Fruit fly (Drosophila melanogaster): ENCODE data around the gene CG6908.

Gene CG6908

DNA sequence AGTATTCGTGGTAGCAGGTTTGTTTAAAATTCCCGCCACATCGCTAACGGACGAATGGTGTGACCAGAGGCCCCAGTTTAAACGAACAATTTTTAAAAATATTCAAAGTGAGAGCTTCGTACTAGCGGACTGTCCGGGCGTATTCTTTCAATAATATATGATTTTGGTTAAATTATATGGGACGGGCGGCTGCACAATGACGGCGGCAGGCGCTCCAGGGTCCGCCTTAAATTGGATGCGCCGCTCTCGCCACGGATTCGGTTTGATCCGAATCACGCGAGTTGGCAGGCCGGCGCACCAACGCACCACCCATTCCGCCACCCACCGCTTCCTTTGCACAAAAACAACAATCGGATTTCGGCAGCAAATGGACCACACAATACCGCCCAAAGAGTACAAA is 45.5 kb upstream of the CG6908 start, which contains the start of gene CG14721 (continued):
- TF ChIP-seq MBD-R2 (GFP tag; IDR thresholded peaks at IDR 0.05) = peak; percentile 84
- no peak for TF ChIP-seq CG32772 (GFP tag; IDR thresholded peaks at IDR 0.05)
- TF ChIP-seq odd (GFP tag; optimal IDR thresholded peaks at IDR 0.05) = no peak
- TF ChIP-seq CG15514 (GFP tag; optimal IDR thresholded peaks at IDR 0.05) = peak; percentile 86
- TF ChIP-seq CG8944 (GFP tag; optimal IDR thresholded peaks at IDR 0.05) = no peak
- peak; percentile 30; the same call in 1 of the 2 replicates for TF ChIP-seq ssp (GFP tag; IDR thresholded peaks at IDR 0.05)
- TF ChIP-seq Dll (GFP tag; IDR thresholded peaks at IDR 0.05; ENCODE audit: partially characterized antibody) = peak; percentile 71
- peak; percentile 51 for TF ChIP-seq CTCF (GFP tag; optimal IDR thresholded peaks at IDR 0.05)
- TF ChIP-seq CG9797 (GFP tag; optimal IDR thresholded peaks at IDR 0.05) = peak; percentile 91
- TF ChIP-seq CG30431 (GFP tag; optimal IDR thresholded peaks at IDR 0.05) = no peak
- TF ChIP-seq amos (GFP tag; IDR thresholded peaks at IDR 0.05; ENCODE audit: partially characterized antibody) = peak; percentile 39; the same call in 1 of the 2 replicates
- TF ChIP-seq unc-4 (GFP tag; IDR thresholded peaks at IDR 0.05; ENCODE audit: partially characterized antibody) = peak; percentile 49; the same call in 1 of the 2 replicates
- no peak for TF ChIP-seq fd96Cb (tag; optimal IDR thresholded peaks at IDR 0.05)
- no peak for TF ChIP-seq ac (GFP tag; optimal IDR thresholded peaks at IDR 0.05)
- no peak for TF ChIP-seq peb (GFP tag; IDR thresholded peaks at IDR 0.05)
- TF ChIP-seq CG6272 (GFP tag; IDR thresholded peaks at IDR 0.05) = peak; percentile 38
- peak; percentile 18 for TF ChIP-seq NC2β (GFP tag; optimal IDR thresholded peaks at IDR 0.05)
- TF ChIP-seq tin (GFP tag; optimal IDR thresholded peaks at IDR 0.05) = peak; percentile 10
- TF ChIP-seq lola (GFP tag; optimal IDR thresholded peaks at IDR 0.05) = no peak
- no peak for TF ChIP-seq tio (GFP tag; optimal IDR thresholded peaks at IDR 0.05)
- TF ChIP-seq CG8359 (GFP tag; optimal IDR thresholded peaks at IDR 0.05; ENCODE audit: borderline replicate concordance) = no peak
- TF ChIP-seq gfzf (GFP tag; optimal IDR thresholded peaks at IDR 0.05) = peak; percentile 83
- TF ChIP-seq CG7928 (GFP tag; optimal IDR thresholded peaks at IDR 0.05) = peak; percentile 22
- TF ChIP-seq TFAM (GFP tag; optimal IDR thresholded peaks at IDR 0.05) = no peak
- TF ChIP-seq CG43689 (GFP tag; IDR thresholded peaks at IDR 0.05) = no peak
- peak; percentile 17 for TF ChIP-seq CG33213 (GFP tag; optimal IDR thresholded peaks at IDR 0.05)
- TF ChIP-seq ftz-f1 (GFP tag; optimal IDR thresholded peaks at IDR 0.05) = no peak
- TF ChIP-seq crp (GFP tag; optimal IDR thresholded peaks at IDR 0.05) = peak in 1 of 2 experiments; percentile 52
- peak; percentile 92 for TF ChIP-seq chn (GFP tag; optimal IDR thresholded peaks at IDR 0.05)
- no peak for TF ChIP-seq CG12942 (GFP tag; optimal IDR thresholded peaks at IDR 0.05)
- peak; percentile 45 for TF ChIP-seq MESR4 (GFP tag; optimal IDR thresholded peaks at IDR 0.05)
- TF ChIP-seq Optix (GFP tag; IDR thresholded peaks at IDR 0.05) = no peak
- TF ChIP-seq Mes4 (GFP tag; optimal IDR thresholded peaks at IDR 0.05) = peak; percentile 14
- TF ChIP-seq Dek (tag; optimal IDR thresholded peaks at IDR 0.05) = no peak
- peak; percentile 68 for TF ChIP-seq Scr (GFP tag; IDR thresholded peaks at IDR 0.05; ENCODE audit: partially characterized antibody)
- peak; percentile 96 for TF ChIP-seq E2f2 (GFP tag; IDR thresholded peaks at IDR 0.05)
- TF ChIP-seq CG2116 (GFP tag; optimal IDR thresholded peaks at IDR 0.05) = peak; percentile 68
- 0 out of 3 replicates have a peak, but pooled peaks have one; percentile 11 for TF ChIP-seq ken (GFP tag; IDR thresholded peaks at IDR 0.05)
- no peak for TF ChIP-seq jing (GFP tag; optimal IDR thresholded peaks at IDR 0.05)
- TF ChIP-seq HmgZ (tag; optimal IDR thresholded peaks at IDR 0.05) = peak; percentile 44
- no peak for TF ChIP-seq GATAe (GFP tag; conservative IDR thresholded peaks at IDR 0.05)
- TF ChIP-seq danr (GFP tag; IDR thresholded peaks at IDR 0.05) = no peak
- TF ChIP-seq mam (GFP tag; optimal IDR thresholded peaks at IDR 0.05) = peak; percentile 56
- no peak for TF ChIP-seq CG9727 (GFP tag; optimal IDR thresholded peaks at IDR 0.05)
- peak; percentile 43; the same call in 1 of the 2 replicates for TF ChIP-seq slbo (GFP tag; IDR thresholded peaks at IDR 0.05)
- 0 out of 2 replicates have a peak, but pooled peaks have one; percentile 31 for TF ChIP-seq Dref (GFP tag; IDR thresholded peaks at IDR 0.05)
- no peak for TF ChIP-seq Eip74EF (GFP tag; optimal IDR thresholded peaks at IDR 0.05)
- TF ChIP-seq Drgx (GFP tag; IDR thresholded peaks at IDR 0.05) = no peak
- peak; percentile 48 for TF ChIP-seq CG4424 (GFP tag; optimal IDR thresholded peaks at IDR 0.05)
- TF ChIP-seq Hsf (GFP tag; optimal IDR thresholded peaks at IDR 0.05) = peak; percentile 23
- TF ChIP-seq chif (GFP tag; optimal IDR thresholded peaks at IDR 0.05) = peak in 1 of 2 experiments; percentile 25
